Worm (Caenorhabditis elegans): ENCODE results near the gene M03B6.5.

M03B6.5 gene

DNA sequence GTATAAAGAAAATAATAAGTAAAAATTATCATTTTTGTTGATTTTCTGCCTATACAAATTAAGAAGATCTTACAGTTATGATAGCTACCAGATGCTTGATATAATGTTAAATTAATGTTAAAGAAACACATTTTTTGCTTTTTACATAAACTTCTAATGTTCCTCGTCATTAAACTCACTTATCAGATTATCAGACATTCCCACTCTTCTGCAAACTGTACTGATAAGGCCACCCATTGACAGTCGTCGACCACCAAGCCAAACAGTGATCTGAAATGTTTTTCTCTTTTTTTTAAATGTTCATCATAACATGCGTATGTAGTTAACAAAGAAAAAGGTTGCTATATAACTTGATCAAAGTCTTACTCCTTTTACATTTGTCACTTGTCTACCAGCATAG, 25.0 kb upstream of the M03B6.5 start:
- TF ChIP-seq elt-2 (tag; optimal IDR thresholded peaks at IDR 0.05) (peak; percentile 76), ceh-30 (tag; optimal IDR thresholded peaks at IDR 0.05) (no peak)

DNA sequence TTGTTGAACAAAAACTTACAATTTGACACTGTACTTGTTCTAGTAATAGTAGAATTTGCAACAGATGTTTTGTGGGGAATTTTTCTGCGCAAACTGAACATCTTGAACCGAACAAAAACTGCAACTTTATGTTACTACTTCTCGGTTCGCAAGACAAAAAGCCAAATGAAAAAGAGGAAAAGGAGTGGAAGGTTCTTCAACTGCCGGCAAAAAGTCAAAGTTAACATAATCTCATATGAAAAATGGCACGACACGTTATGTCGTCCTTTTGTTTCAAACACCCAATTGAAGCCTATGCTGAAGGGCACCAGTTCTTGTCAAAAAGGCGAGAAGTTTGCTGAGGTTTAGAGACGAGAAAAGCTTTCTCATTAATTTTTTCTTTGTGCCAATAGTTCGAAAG, 20.3 kb upstream of the M03B6.5 start, which contains the start of gene twk-23:
twk-23 (minus strand) TSS at position 101 of the 400 bp plus-strand sequence.
- no peak for TF ChIP-seq unc-3 (GFP tag; conservative IDR thresholded peaks at IDR 0.05)
- no peak for TF ChIP-seq unc-3 (tag; optimal IDR thresholded peaks at IDR 0.05)
- no peak for TF ChIP-seq tbx-2 (tag; optimal IDR thresholded peaks at IDR 0.05)
- TF ChIP-seq unc-55 (GFP tag; optimal IDR thresholded peaks at IDR 0.05): no peak
- no peak for TF ChIP-seq ref-2 (tag; optimal IDR thresholded peaks at IDR 0.05)
- TF ChIP-seq ceh-2 (tag; optimal IDR thresholded peaks at IDR 0.05): no peak
- TF ChIP-seq ceh-19 (GFP tag; optimal IDR thresholded peaks at IDR 0.05): no peak
- TF ChIP-seq npax-4 (tag; optimal IDR thresholded peaks at IDR 0.05): no peak
- no peak for TF ChIP-seq ceh-9 (tag; optimal IDR thresholded peaks at IDR 0.05)
- no peak for TF ChIP-seq ceh-14 (tag; optimal IDR thresholded peaks at IDR 0.05)
- no peak for TF ChIP-seq pag-3 (tag; optimal IDR thresholded peaks at IDR 0.05; ENCODE audit: borderline replicate concordance)

ce11 chrX:13833448-13833847, 10.3 kb upstream of the M03B6.5 start:
- TF ChIP-seq pros-1 (tag; optimal IDR thresholded peaks at IDR 0.05) (no peak), hlh-6 (tag; optimal IDR thresholded peaks at IDR 0.05) (no peak), ceh-18 (tag; optimal IDR thresholded peaks at IDR 0.05) (no peak), ceh-9 (tag; optimal IDR thresholded peaks at IDR 0.05) (no peak), pqm-1 (tag; optimal IDR thresholded peaks at IDR 0.05) (no peak), tbx-2 (tag; optimal IDR thresholded peaks at IDR 0.05) (no peak), K02D7.2 (tag; optimal IDR thresholded peaks at IDR 0.05) (no peak), mec-3 (tag; optimal IDR thresholded peaks at IDR 0.05; ENCODE audit: borderline replicate concordance) (no peak), elt-2 (tag; optimal IDR thresholded peaks at IDR 0.05) (no peak), unc-42 (tag; optimal IDR thresholded peaks at IDR 0.05) (no peak), syd-9 (tag; optimal IDR thresholded peaks at IDR 0.05) (no peak), unc-55 (GFP tag; optimal IDR thresholded peaks at IDR 0.05) (no peak), ama-1 (optimal IDR thresholded peaks at IDR 0.05) (no peak)

DNA sequence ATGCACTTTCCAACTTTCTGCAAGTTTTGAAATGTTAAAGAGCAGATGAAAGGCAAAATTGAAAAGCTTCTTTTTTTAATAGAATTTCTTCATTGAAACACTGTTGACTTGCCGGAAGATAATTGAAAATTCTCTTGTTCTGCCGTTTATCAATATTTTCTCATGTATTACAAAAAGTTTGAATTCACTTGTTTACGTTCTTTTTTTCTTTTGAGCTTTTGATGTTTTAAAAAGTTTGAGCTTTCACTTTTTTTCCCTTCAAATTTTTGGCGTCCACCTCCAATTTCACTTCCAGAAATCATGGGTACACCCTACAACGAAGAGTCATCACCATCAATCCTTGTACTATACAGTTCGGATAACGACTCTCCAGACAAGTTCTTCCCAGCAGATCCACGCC, 9.6 kb upstream of the M03B6.5 start, which contains the start of gene F19D8.2:
F19D8.2 (plus strand) TSS at position 301 of the 400 bp plus-strand sequence.
- TF ChIP-seq sox-4 (tag; optimal IDR thresholded peaks at IDR 0.05) (no peak), ama-1 (optimal IDR thresholded peaks at IDR 0.05) (no peak), gmeb-2 (tag; optimal IDR thresholded peaks at IDR 0.05) (no peak), ceh-6 (GFP tag; optimal IDR thresholded peaks at IDR 0.05) (no peak), madf-2 (tag; optimal IDR thresholded peaks at IDR 0.05) (no peak), nhr-232 (tag; optimal IDR thresholded peaks at IDR 0.05) (no peak), eyg-1 (tag; optimal IDR thresholded peaks at IDR 0.05) (no peak), fkh-10 (GFP tag; optimal IDR thresholded peaks at IDR 0.05) (no peak), sox-2 (GFP tag; IDR thresholded peaks at IDR 0.05) (no peak)

ce11 chrX:13838019-13838418, 5.8 kb upstream of the M03B6.5 start:
- no peak for TF ChIP-seq hlh-15 (tag; optimal IDR thresholded peaks at IDR 0.05)
- no peak for TF ChIP-seq odd-2 (tag; optimal IDR thresholded peaks at IDR 0.05)
- no peak for TF ChIP-seq hlh-30 (tag; optimal IDR thresholded peaks at IDR 0.05; ENCODE audit: insufficient read depth)
- no peak for TF ChIP-seq ceh-24 (tag; optimal IDR thresholded peaks at IDR 0.05)
- no peak for TF ChIP-seq ceh-30 (tag; optimal IDR thresholded peaks at IDR 0.05)
- no peak for TF ChIP-seq ceh-34 (tag; optimal IDR thresholded peaks at IDR 0.05)
- no peak for TF ChIP-seq K09A11.1 (tag; optimal IDR thresholded peaks at IDR 0.05; ENCODE audit: insufficient read depth)
- TF ChIP-seq pros-1 (tag; optimal IDR thresholded peaks at IDR 0.05): no peak
- TF ChIP-seq eyg-1 (tag; optimal IDR thresholded peaks at IDR 0.05): no peak
- TF ChIP-seq elt-2 (tag; optimal IDR thresholded peaks at IDR 0.05): no peak
